Worm (Caenorhabditis elegans): ENCODE data around the gene srw-130.

DNA sequence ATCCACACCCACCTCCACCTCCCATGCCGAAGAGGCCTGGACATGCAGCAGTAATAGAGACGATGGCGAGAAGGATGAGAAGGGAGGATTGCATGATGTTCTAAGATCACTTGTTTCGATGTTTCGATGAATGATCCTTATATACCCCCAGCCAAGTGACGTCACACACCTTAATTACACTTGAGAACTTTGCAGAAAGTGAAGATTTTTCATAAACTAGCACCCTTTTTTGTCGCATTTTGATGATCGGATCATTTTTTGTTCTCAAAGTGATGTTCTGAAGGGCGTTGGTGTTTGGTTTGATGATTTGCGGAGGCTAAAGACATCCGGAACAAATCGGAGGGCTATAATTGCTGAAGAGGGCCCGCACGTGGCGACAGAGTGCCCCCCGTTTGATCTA, 27.1 kb upstream of the srw-130 start, which contains the start of gene grl-27:
- TF ChIP-seq him-1 (tag; optimal IDR thresholded peaks at IDR 0.05), result no peak
- TF ChIP-seq W03F9.2 (tag; optimal IDR thresholded peaks at IDR 0.05), result no peak

All from whole organism, L4/young adult.